Worm (Caenorhabditis elegans): ENCODE measurements around the gene T08D10.4.

Gene T08D10.4

ce11 chrX:11902661-11903060 is 50.5 kb downstream of the T08D10.4 start, which contains the start of gene Y62H9A.10:
Gene Y62H9A.10, minus strand, starts transcription at chrX:11902761.
- TF ChIP-seq ztf-23 (GFP tag; IDR thresholded peaks at IDR 0.05) (no peak), tab-1 (GFP tag; IDR thresholded peaks at IDR 0.05) (no peak), cog-1 (tag; optimal IDR thresholded peaks at IDR 0.05) (no peak), med-1 (GFP tag; optimal IDR thresholded peaks at IDR 0.05; ENCODE audit: insufficient read depth) (no peak), T22C8.4 (GFP tag; IDR thresholded peaks at IDR 0.05) (no peak), ref-1 (GFP tag; conservative IDR thresholded peaks at IDR 0.05) (no peak), flt-1 (GFP tag; IDR thresholded peaks at IDR 0.05) (no peak), ztf-29 (GFP tag; IDR thresholded peaks at IDR 0.05) (no peak)

Measured in whole organism, midembryonic.